Worm (Caenorhabditis elegans) whole organism, midembryonic: ENCODE measurements around the gene ugt-1.

Experiments
- T22C8.4 ChIP-seq: fragments of 200-800 bp; sonication (Bioruptor generic); IDR thresholded peaks from 2 replicates; pipeline ENCODE4 v1.3.6; 2022; ENCODE audit warnings: missing genetic modification characterization, missing compliant biosample characterization
- cog-1 ChIP-seq: sonication (generic microtip); optimal IDR thresholded peaks from 2 replicates; lab custom pipeline; 2016; ENCODE audit warnings: missing genetic modification characterization, missing compliant biosample characterization
- flt-1 ChIP-seq: fragments of 200-800 bp; sonication (Bioruptor generic); IDR thresholded peaks from 2 replicates; pipeline ENCODE4 v1.3.6; 2022; ENCODE audit warnings: missing genetic modification characterization, missing compliant biosample characterization
- klf-2 ChIP-seq: fragments of 200-800 bp; sonication (Bioruptor generic); conservative IDR thresholded peaks from 2 replicates; pipeline ENCODE4 v1.3.6; 2022; ENCODE audit warnings: missing genetic modification reagents, missing genetic modification characterization, missing compliant biosample characterization
- ref-1 ChIP-seq: fragments of 200-800 bp; sonication (Bioruptor generic); conservative IDR thresholded peaks from 2 replicates; pipeline ENCODE4 v1.3.6; 2022; ENCODE audit warnings: missing genetic modification reagents, missing genetic modification characterization, missing compliant biosample characterization
- tab-1 ChIP-seq: fragments of 200-800 bp; sonication (Bioruptor generic); IDR thresholded peaks from 2 replicates; pipeline ENCODE4 v1.3.6; 2022; ENCODE audit warnings: missing genetic modification characterization, missing compliant biosample characterization

DNA sequence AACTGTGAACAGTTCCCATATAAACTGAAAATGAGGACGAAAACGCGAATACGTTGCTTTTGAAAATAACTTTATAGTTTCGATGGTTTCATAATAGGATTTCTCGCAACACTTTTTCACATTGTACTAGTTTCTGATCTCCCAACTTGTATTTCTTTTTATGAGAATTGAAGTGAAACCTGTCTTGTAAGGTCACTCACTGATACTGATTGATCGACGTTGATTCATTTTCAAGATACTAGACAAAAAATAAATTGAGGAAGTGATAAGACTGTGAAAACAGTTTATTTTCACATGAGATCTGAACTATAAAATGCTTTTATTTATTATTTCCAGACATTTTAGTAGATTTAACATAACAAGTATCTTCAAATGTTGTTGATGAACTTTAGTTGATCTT, 8.1 kb upstream of the ugt-1 start:
- TF ChIP-seq T22C8.4 (GFP tag; lab: Robert Waterston, UW) (no peak), cog-1 (tag; lab: Kevin White, UChicago) (no peak), tab-1 (GFP tag; lab: Robert Waterston, UW) (no peak), ref-1 (no peak), klf-2 (GFP tag; lab: Robert Waterston, UW) (no peak), flt-1 (GFP tag; lab: Robert Waterston, UW) (no peak)
